Fruit fly (Drosophila melanogaster): Measurements from ENCODE around the gene Sirt4.

Gene Sirt4

DNA sequence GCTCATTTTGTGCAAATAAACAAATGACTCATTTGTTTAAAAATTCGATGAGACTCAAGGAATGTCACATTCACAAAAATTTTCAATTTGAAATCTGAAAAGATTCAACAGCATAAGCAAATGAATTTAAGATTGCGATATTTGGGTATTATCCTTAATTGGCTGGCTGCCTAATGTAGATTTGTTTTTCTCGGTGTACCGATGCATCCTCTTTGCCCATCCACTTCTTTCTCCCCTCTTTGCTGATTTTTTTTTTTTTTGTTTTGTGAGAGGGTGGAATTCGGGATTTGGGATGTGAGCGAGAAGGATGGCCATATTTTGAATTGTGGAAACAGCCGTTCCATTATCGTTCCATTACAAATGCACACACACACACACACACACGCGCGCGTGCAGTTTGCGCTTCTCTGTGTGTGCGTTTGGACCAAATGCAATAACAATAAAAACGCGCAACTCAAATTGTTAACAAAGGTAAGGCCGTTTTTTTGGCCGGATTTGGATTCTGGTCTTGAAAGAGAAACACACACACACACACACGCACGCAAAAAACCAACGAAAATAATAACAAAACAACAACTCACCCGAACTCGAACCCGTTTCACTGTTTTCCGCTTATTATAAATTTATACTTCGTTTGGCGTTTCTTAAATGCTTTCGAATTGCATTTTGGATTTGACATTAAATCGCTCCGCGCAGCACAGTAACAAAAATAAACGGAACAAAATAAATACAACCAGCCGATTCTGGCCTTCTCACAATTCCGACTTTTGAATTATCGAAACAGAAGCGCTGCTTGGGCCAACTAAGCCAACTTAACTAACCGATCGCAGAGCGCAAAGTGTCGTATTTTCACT, 13.6 kb upstream of the Sirt4 start (continued):
- no peak for TF ChIP-seq CG16779 (tag; optimal IDR thresholded peaks at IDR 0.05)
- peak; percentile 52 for TF ChIP-seq CG3032 (tag; optimal IDR thresholded peaks at IDR 0.05)
- peak; percentile 84 for TF ChIP-seq CG31627 (GFP tag; optimal IDR thresholded peaks at IDR 0.05)
- peak; percentile 85 for TF ChIP-seq esn (GFP tag; optimal IDR thresholded peaks at IDR 0.05)
- TF ChIP-seq CG1621 (tag; optimal IDR thresholded peaks at IDR 0.05): peak; percentile 57
- TF ChIP-seq Met (GFP tag; optimal IDR thresholded peaks at IDR 0.05): peak; percentile 87
- peak; percentile 58 for TF ChIP-seq spab (GFP tag; optimal IDR thresholded peaks at IDR 0.05)
- TF ChIP-seq acj6 (GFP tag; optimal IDR thresholded peaks at IDR 0.05): peak; percentile 70
- TF ChIP-seq Smox (GFP tag; optimal IDR thresholded peaks at IDR 0.05): peak; percentile 84
- TF ChIP-seq Eip78C (GFP tag): peak; percentile 91
- peak; percentile 29 for TF ChIP-seq dac (GFP tag; optimal IDR thresholded peaks at IDR 0.05)
- 0 out of 2 replicates have a peak, but pooled peaks have one; percentile 22 for TF ChIP-seq CG11294 (GFP tag; IDR thresholded peaks at IDR 0.05)
- peak; percentile 73 for TF ChIP-seq CG8632 (GFP tag; optimal IDR thresholded peaks at IDR 0.05)
- peak; percentile 53 for TF ChIP-seq CG11762 (GFP tag; optimal IDR thresholded peaks at IDR 0.05; ENCODE audit: insufficient read depth)
- TF ChIP-seq dsx (GFP tag; optimal IDR thresholded peaks at IDR 0.05; ENCODE audit: poor library complexity, severe bottlenecking): peak; percentile 3
- TF ChIP-seq CG15336 (GFP tag; IDR thresholded peaks at IDR 0.05): peak; percentile 31; the same call in 1 of the 2 replicates
- TF ChIP-seq Eip75B (GFP tag; optimal IDR thresholded peaks at IDR 0.05): no peak
- peak; percentile 10 to 55 for TF ChIP-seq ss (GFP tag; optimal IDR thresholded peaks at IDR 0.05)
- peak; percentile 81 for TF ChIP-seq CG6163 (GFP tag; IDR thresholded peaks at IDR 0.05)
- no peak for TF ChIP-seq achi (GFP tag; optimal IDR thresholded peaks at IDR 0.05)
- TF ChIP-seq CG3919 (GFP tag; optimal IDR thresholded peaks at IDR 0.05): peak; percentile 77
- no peak for TF ChIP-seq CG10631 (GFP tag; optimal IDR thresholded peaks at IDR 0.05)
- peak; percentile 69 for TF ChIP-seq CG34406 (GFP tag; optimal IDR thresholded peaks at IDR 0.05)
- no peak for TF ChIP-seq pdm3 (GFP tag; optimal IDR thresholded peaks at IDR 0.05)
- TF ChIP-seq fkh (GFP tag; optimal IDR thresholded peaks at IDR 0.05): no peak
- TF ChIP-seq fd59A (GFP tag; optimal IDR thresholded peaks at IDR 0.05): peak; percentile 26
- TF ChIP-seq CG10669 (GFP tag; optimal IDR thresholded peaks at IDR 0.05): peak; percentile 68
- TF ChIP-seq CG6808 (GFP tag; optimal IDR thresholded peaks at IDR 0.05): peak; percentile 54
- TF ChIP-seq eg (GFP tag; IDR thresholded peaks at IDR 0.05): peak; percentile 34; the same call in 1 of the 3 replicates
- no peak for TF ChIP-seq Gug (GFP tag; IDR thresholded peaks at IDR 0.05)
- TF ChIP-seq Blimp-1 (GFP tag; optimal IDR thresholded peaks at IDR 0.05): peak; percentile 23
- peak; percentile 72 for TF ChIP-seq net (GFP tag; optimal IDR thresholded peaks at IDR 0.05)
- peak; percentile 73 for TF ChIP-seq Sox14 (GFP tag; optimal IDR thresholded peaks at IDR 0.05)
- peak; percentile 4 for TF ChIP-seq CG6276 (GFP tag; optimal IDR thresholded peaks at IDR 0.05)
- peak; percentile 54 for TF ChIP-seq Sox15 (GFP tag; optimal IDR thresholded peaks at IDR 0.05)
- TF ChIP-seq Hr4 (GFP tag; optimal IDR thresholded peaks at IDR 0.05): no peak
- peak; percentile 49 for TF ChIP-seq Ets96B (tag; optimal IDR thresholded peaks at IDR 0.05)
- TF ChIP-seq CG8319 (GFP tag; optimal IDR thresholded peaks at IDR 0.05): peak; percentile 56
- TF ChIP-seq vri (GFP tag; optimal IDR thresholded peaks at IDR 0.05): no peak
- TF ChIP-seq CG9139 (GFP tag; optimal IDR thresholded peaks at IDR 0.05): peak; percentile 44
- TF ChIP-seq svp (GFP tag): no peak
- no peak for TF ChIP-seq Hr38 (GFP tag; optimal IDR thresholded peaks at IDR 0.05)

All from whole organism, prepupa.